Worm (Caenorhabditis elegans): ENCODE results near the gene sfxn-2.

sfxn-2 gene

ce11 chrX:7985495-7986029 is 27.5 kb upstream of the sfxn-2 start, which contains the start of gene F45E1.4 (continued):
- TF ChIP-seq hlh-17 (GFP tag; optimal IDR thresholded peaks at IDR 0.05; ENCODE audit: borderline replicate concordance) (no peak), nhr-19 (GFP tag; conservative IDR thresholded peaks at IDR 0.05) (no peak), snpc-4 (tag; optimal IDR thresholded peaks at IDR 0.05) (no peak), aly-2 (tag; optimal IDR thresholded peaks at IDR 0.05) (no peak), C34B4.2 (tag; optimal IDR thresholded peaks at IDR 0.05) (no peak), skn-1 (tag; optimal IDR thresholded peaks at IDR 0.05) (no peak), lin-14 (GFP tag; optimal IDR thresholded peaks at IDR 0.05) (peak; percentile 34), hlh-4 (tag; optimal IDR thresholded peaks at IDR 0.05) (no peak), elt-3 (tag; optimal IDR thresholded peaks at IDR 0.05) (peak in 2 of 6 experiments; percentile 42 to 67), F16B12.6 (tag; optimal IDR thresholded peaks at IDR 0.05) (no peak), C16A3.4 (tag; optimal IDR thresholded peaks at IDR 0.05) (no peak), nhr-84 (tag; optimal IDR thresholded peaks at IDR 0.05) (no peak), nhr-47 (tag; optimal IDR thresholded peaks at IDR 0.05) (no peak), fkh-8 (tag; optimal IDR thresholded peaks at IDR 0.05) (no peak), nhr-77 (tag; optimal IDR thresholded peaks at IDR 0.05) (no peak), Y116A8C.19 (tag; optimal IDR thresholded peaks at IDR 0.05; ENCODE audit: borderline replicate concordance) (no peak), sptf-1 (tag; optimal IDR thresholded peaks at IDR 0.05) (no peak), irx-1 (tag; optimal IDR thresholded peaks at IDR 0.05) (no peak), zag-1 (tag; optimal IDR thresholded peaks at IDR 0.05) (no peak), nhr-85 (tag) (peak; percentile 82)

ce11 chrX:7984742-7985141 is 26.6 kb upstream of the sfxn-2 start:
- TF ChIP-seq blmp-1 (tag; optimal IDR thresholded peaks at IDR 0.05), result peak; percentile 4
- no peak for TF ChIP-seq aly-2 (tag; optimal IDR thresholded peaks at IDR 0.05)
- no peak for TF ChIP-seq swsn-7 (tag; optimal IDR thresholded peaks at IDR 0.05)
- no peak for TF ChIP-seq efl-1 (optimal IDR thresholded peaks at IDR 0.05)
- peak in 1 of 2 experiments; percentile 67 for TF ChIP-seq efl-1 (GFP tag; optimal IDR thresholded peaks at IDR 0.05 in 1 of 2)

ce11 chrX:7982047-7982446 is 23.9 kb upstream of the sfxn-2 start, which contains the start of gene his-71:
TSS of gene his-71 (minus strand) at chrX:7982070.
- peak in 1 of 6 experiments; percentile 21 for TF ChIP-seq elt-3 (tag; optimal IDR thresholded peaks at IDR 0.05)
- TF ChIP-seq lin-35 (GFP tag; optimal IDR thresholded peaks at IDR 0.05), result peak in 1 of 2 experiments; percentile 40
- peak; percentile 20 for TF ChIP-seq nhr-20 (tag; optimal IDR thresholded peaks at IDR 0.05)
- TF ChIP-seq lin-14 (GFP tag; optimal IDR thresholded peaks at IDR 0.05), result peak; percentile 34
- TF ChIP-seq nhr-19 (GFP tag; conservative IDR thresholded peaks at IDR 0.05), result no peak
- TF ChIP-seq nhr-71 (tag; optimal IDR thresholded peaks at IDR 0.05), result peak; percentile 17
- peak; percentile 70 for TF ChIP-seq fkh-8 (tag; optimal IDR thresholded peaks at IDR 0.05)
- peak; percentile 3 for TF ChIP-seq xbp-1 (tag; optimal IDR thresholded peaks at IDR 0.05)
- TF ChIP-seq blmp-1 (tag; optimal IDR thresholded peaks at IDR 0.05), result peak; percentile 81
- peak; percentile 61 for TF ChIP-seq nhr-85 (tag)
- TF ChIP-seq mab-9 (GFP tag; IDR thresholded peaks at IDR 0.05), result no peak

- TF ChIP-seq ztf-11 (tag; optimal IDR thresholded peaks at IDR 0.05) (no peak), nhr-71 (tag; optimal IDR thresholded peaks at IDR 0.05) (peak; percentile 66), C34B4.2 (tag; optimal IDR thresholded peaks at IDR 0.05) (no peak), dsc-1 (tag; optimal IDR thresholded peaks at IDR 0.05) (peak; percentile 31), ets-5 (GFP tag; IDR thresholded peaks at IDR 0.05) (no peak), lin-39 (tag; optimal IDR thresholded peaks at IDR 0.05) (no peak), nhr-47 (tag; optimal IDR thresholded peaks at IDR 0.05) (peak; percentile 51), grh-1 (GFP tag; IDR thresholded peaks at IDR 0.05) (no peak), nhr-84 (tag; optimal IDR thresholded peaks at IDR 0.05) (no peak), fkh-8 (tag; optimal IDR thresholded peaks at IDR 0.05) (peak; percentile 87), sox-4 (tag; optimal IDR thresholded peaks at IDR 0.05) (peak; percentile 41), unc-30 (tag; optimal IDR thresholded peaks at IDR 0.05) (no peak)
Measured at ce11 chrX:7977452-7977851, 19.3 kb upstream of the sfxn-2 start.
